Fruit fly (Drosophila melanogaster): ENCODE data around the gene ome.

ome gene

dm6 chr3L:14652554-14652953 is 20.1 kb upstream of the ome start (continued):
- TF ChIP-seq Asciz (GFP tag; optimal IDR thresholded peaks at IDR 0.05) (peak; percentile 69), exex (tag; optimal IDR thresholded peaks at IDR 0.05) (no peak), CG10431 (GFP tag; optimal IDR thresholded peaks at IDR 0.05) (peak; percentile 83), chm (GFP tag; IDR thresholded peaks at IDR 0.05) (peak; percentile 57; the same call in 1 of the 2 replicates)

DNA sequence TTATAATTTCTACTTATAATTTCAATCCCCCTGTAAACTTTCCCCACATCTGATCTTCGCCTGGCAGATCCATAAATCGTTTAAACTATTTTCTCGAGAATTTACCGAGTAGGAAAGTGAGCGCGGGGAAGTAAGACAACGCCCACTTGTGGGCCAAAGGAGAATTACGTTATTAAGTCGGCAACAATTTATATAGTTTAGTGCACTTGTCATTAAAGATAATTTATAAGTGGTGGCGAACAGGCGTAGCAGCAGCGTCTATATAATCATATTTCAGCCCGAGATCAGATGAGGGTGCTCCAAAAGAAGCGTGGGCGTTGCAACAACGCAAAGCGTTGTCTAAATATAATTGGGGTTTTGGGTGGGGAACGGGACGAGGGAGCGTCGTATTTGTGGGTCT is 17.9 kb upstream of the ome start:
- TF ChIP-seq unpg (GFP tag; optimal IDR thresholded peaks at IDR 0.05) (no peak), Dp (GFP tag; optimal IDR thresholded peaks at IDR 0.05) (no peak), zfh1 (GFP tag; IDR thresholded peaks at IDR 0.05) (0 out of 3 replicates have a peak, but pooled peaks have one; percentile 7), ttk (GFP tag; IDR thresholded peaks at IDR 0.05) (no peak), CrebB (tag; optimal IDR thresholded peaks at IDR 0.05) (no peak), Doc3 (GFP tag; IDR thresholded peaks at IDR 0.05; ENCODE audit: partially characterized antibody) (no peak), HLH54F (GFP tag; optimal IDR thresholded peaks at IDR 0.05) (no peak), CG16779 (GFP tag; IDR thresholded peaks at IDR 0.05) (no peak), da (GFP tag; optimal IDR thresholded peaks at IDR 0.05) (no peak), CG3407 (GFP tag; optimal IDR thresholded peaks at IDR 0.05) (no peak), CG7271 (tag; optimal IDR thresholded peaks at IDR 0.05) (no peak), oc (tag; optimal IDR thresholded peaks at IDR 0.05) (no peak), Atf3 (GFP tag; optimal IDR thresholded peaks at IDR 0.05) (no peak), chm (GFP tag; IDR thresholded peaks at IDR 0.05) (0 out of 2 replicates have a peak, but pooled peaks have one; percentile 21), ssp (GFP tag; IDR thresholded peaks at IDR 0.05) (no peak), crol (GFP tag; IDR thresholded peaks at IDR 0.05) (peak; percentile 35; the same call in 1 of the 2 replicates), fd64A (GFP tag; optimal IDR thresholded peaks at IDR 0.05) (no peak), CG10147 (GFP tag; optimal IDR thresholded peaks at IDR 0.05) (no peak), CG12942 (GFP tag; optimal IDR thresholded peaks at IDR 0.05) (no peak), sens-2 (GFP tag; IDR thresholded peaks at IDR 0.05) (no peak), sd (tag; optimal IDR thresholded peaks at IDR 0.05) (peak; percentile 30), sr (GFP tag; IDR thresholded peaks at IDR 0.05) (peak; percentile 93), Bgb (GFP tag; IDR thresholded peaks at IDR 0.05; ENCODE audit: partially characterized antibody) (no peak), Oaz (GFP tag; IDR thresholded peaks at IDR 0.05) (no peak), ewg (GFP tag; optimal IDR thresholded peaks at IDR 0.05) (no peak), CG10366 (GFP tag; IDR thresholded peaks at IDR 0.05) (no peak), HmgD (GFP tag; optimal IDR thresholded peaks at IDR 0.05) (no peak), CTCF (GFP tag; optimal IDR thresholded peaks at IDR 0.05) (no peak), CG4328 (GFP tag; optimal IDR thresholded peaks at IDR 0.05) (peak; percentile 53), CG2202 (tag; optimal IDR thresholded peaks at IDR 0.05) (no peak), CG30431 (GFP tag; optimal IDR thresholded peaks at IDR 0.05) (no peak), Stat92E (GFP tag; optimal IDR thresholded peaks at IDR 0.05) (no peak), CG1792 (GFP tag; optimal IDR thresholded peaks at IDR 0.05) (no peak), CG6689 (GFP tag; IDR thresholded peaks at IDR 0.05) (no peak), B-H2 (GFP tag; optimal IDR thresholded peaks at IDR 0.05) (no peak), CG14050 (GFP tag; IDR thresholded peaks at IDR 0.05) (no peak), CG4617 (GFP tag; optimal IDR thresholded peaks at IDR 0.05; ENCODE audit: borderline replicate concordance) (no peak), Pdp1 (GFP tag; optimal IDR thresholded peaks at IDR 0.05) (peak in 1 of 2 experiments; percentile 2), cwo (GFP tag; optimal IDR thresholded peaks at IDR 0.05) (no peak), wor (GFP tag; IDR thresholded peaks at IDR 0.05) (no peak), cad (GFP tag; optimal IDR thresholded peaks at IDR 0.05) (no peak), gcm (GFP tag; optimal IDR thresholded peaks at IDR 0.05) (peak; percentile 19), Rfx (GFP tag; IDR thresholded peaks at IDR 0.05) (no peak), twi (tag; optimal IDR thresholded peaks at IDR 0.05) (no peak), CG9727 (GFP tag; optimal IDR thresholded peaks at IDR 0.05) (no peak), CG8089 (GFP tag; optimal IDR thresholded peaks at IDR 0.05) (no peak), Abd-B (GFP tag; optimal IDR thresholded peaks at IDR 0.05) (no peak)

Data from whole organism, embryonic.